Fruit fly (Drosophila melanogaster): ENCODE data around the gene twe.

DNA sequence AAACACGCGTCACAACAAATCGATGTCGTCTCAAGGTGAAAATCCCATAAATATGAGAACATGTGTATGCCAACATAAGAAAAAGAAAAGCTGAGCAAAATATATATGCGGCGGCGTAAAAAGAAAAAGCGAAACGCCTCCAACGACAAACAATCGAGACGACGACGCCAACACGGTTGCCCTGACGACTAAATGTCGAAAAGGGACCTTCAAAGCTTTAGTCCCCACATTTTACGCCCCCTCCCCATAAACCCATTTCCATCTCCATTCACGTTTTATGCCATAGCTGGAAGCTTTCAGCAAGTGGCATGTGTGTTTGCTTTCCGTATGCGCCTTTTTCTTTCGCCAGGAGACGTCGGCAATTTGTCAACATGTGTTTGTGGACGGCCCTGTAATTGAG, 16.2 kb upstream of the twe start:
- TF ChIP-seq Sox14 (GFP tag; optimal IDR thresholded peaks at IDR 0.05) (no peak), CG6276 (GFP tag; optimal IDR thresholded peaks at IDR 0.05) (no peak), CG3032 (tag; optimal IDR thresholded peaks at IDR 0.05) (no peak), fd85E (GFP tag; optimal IDR thresholded peaks at IDR 0.05) (no peak), CG6808 (GFP tag; optimal IDR thresholded peaks at IDR 0.05) (no peak)

Measured in whole organism, prepupa.